Fruit fly (Drosophila melanogaster) whole organism, embryonic: ENCODE results near the gene CG9360.

Source experiments
- CG11560 ChIP-seq: fragments of 200-800 bp; sonication (Bioruptor generic); IDR thresholded peaks from 3 replicates; pipeline ENCODE4 v1.3.6; 2022; ENCODE audit warnings: missing biosample characterization, missing genetic modification characterization
- CG11696 ChIP-seq: fragments of 200-800 bp; sonication (Bioruptor generic); IDR thresholded peaks from 2 replicates; pipeline ENCODE4 v1.3.6; 2022; ENCODE audit warnings: missing biosample characterization, missing genetic modification characterization
- CG12391 ChIP-seq: fragments of 200-800 bp; sonication (Bioruptor generic); optimal IDR thresholded peaks from 3 replicates; lab custom pipeline; 2018; ENCODE audit warnings: missing biosample characterization, mild to moderate bottlenecking, missing genetic modification characterization, moderate library complexity
- CG13424 ChIP-seq: fragments of 200-800 bp; sonication (Bioruptor generic); optimal IDR thresholded peaks from 2 replicates; lab custom pipeline; 2019; ENCODE audit warnings: missing biosample characterization, mild to moderate bottlenecking, missing genetic modification characterization, moderate library complexity
- CG13894 ChIP-seq: fragments of 200-800 bp; sonication (Bioruptor generic); optimal IDR thresholded peaks from 3 replicates; lab custom pipeline; 2018; ENCODE audit warnings: missing biosample characterization, mild to moderate bottlenecking, missing genetic modification characterization, moderate library complexity
- CG14710 ChIP-seq: fragments of 200-800 bp; sonication (Bioruptor generic); optimal IDR thresholded peaks from 3 replicates; lab custom pipeline; 2019; ENCODE audit warnings: missing biosample characterization, mild to moderate bottlenecking, missing genetic modification characterization, moderate library complexity
- CG14860 ChIP-seq: fragments of 200-800 bp; sonication (Bioruptor generic); IDR thresholded peaks from 3 replicates; pipeline ENCODE4 v1.3.6; 2022; ENCODE audit warnings: missing biosample characterization, missing genetic modification characterization; ENCODE audit not compliant: partially characterized antibody
- CG1603 ChIP-seq: fragments of 200-800 bp; sonication (Bioruptor generic); optimal IDR thresholded peaks from 2 replicates; lab custom pipeline; 2019; ENCODE audit warnings: missing biosample characterization, mild to moderate bottlenecking, missing genetic modification characterization, moderate library complexity
- CG17912 ChIP-seq: fragments of 200-800 bp; sonication (Bioruptor generic); optimal IDR thresholded peaks from 2 replicates; lab custom pipeline; 2018; ENCODE audit warnings: missing biosample characterization, mild to moderate bottlenecking, missing genetic modification characterization
- CG32772 ChIP-seq: fragments of 200-800 bp; sonication (Bioruptor generic); IDR thresholded peaks from 2 replicates; pipeline ENCODE4 v1.3.6; 2022; ENCODE audit warnings: missing biosample characterization, missing genetic modification characterization
- CG4360 ChIP-seq: fragments of 200-800 bp; sonication (Bioruptor generic); IDR thresholded peaks from 2 replicates; pipeline ENCODE4 v1.3.6; 2022; ENCODE audit warnings: missing biosample characterization, missing genetic modification characterization
- CG4617 ChIP-seq: fragments of 200-800 bp; sonication (Bioruptor generic); optimal IDR thresholded peaks from 3 replicates; lab custom pipeline; 2016; ENCODE audit warnings: missing biosample characterization, missing genetic modification characterization, borderline replicate concordance
- CG7556 ChIP-seq: fragments of 200-800 bp; sonication (Bioruptor generic); optimal IDR thresholded peaks from 2 replicates; lab custom pipeline; 2017; ENCODE audit warnings: missing biosample characterization, mild to moderate bottlenecking, missing genetic modification characterization
- CG8359 ChIP-seq: fragments of 200-800 bp; sonication (Bioruptor generic); optimal IDR thresholded peaks from 2 replicates; lab custom pipeline; 2017; ENCODE audit warnings: missing biosample characterization, mild to moderate bottlenecking, missing genetic modification characterization, borderline replicate concordance
- CG9437 ChIP-seq: fragments of 200-800 bp; sonication (Bioruptor generic); optimal IDR thresholded peaks from 2 replicates; lab custom pipeline; 2018; ENCODE audit warnings: missing biosample characterization, mild to moderate bottlenecking, missing genetic modification characterization
- CG9727 ChIP-seq: fragments of 200-800 bp; sonication (Bioruptor generic); optimal IDR thresholded peaks from 3 replicates; lab custom pipeline; 2017; ENCODE audit warnings: missing biosample characterization, mild to moderate bottlenecking, missing genetic modification characterization
- CG9817 ChIP-seq: fragments of 200-800 bp; sonication (Bioruptor generic); optimal IDR thresholded peaks from 2 replicates; lab custom pipeline; 2018; ENCODE audit warnings: missing biosample characterization, mild to moderate bottlenecking, missing genetic modification characterization, moderate library complexity
- Dfd ChIP-seq, 2 experiments: fragments of >200 bp; optimal IDR thresholded peaks; 2 replicates each; lab custom pipeline; 2017; ENCODE audit warnings: missing biosample characterization in 2 of 2, missing genetic modification characterization in 2 of 2
- Ets65A ChIP-seq: fragments of 200-800 bp; sonication (Bioruptor generic); peaks from one replicate; lab custom pipeline; 2016; ENCODE audit warnings: missing biosample characterization, missing genetic modification characterization
- Fer3 ChIP-seq: fragments of 200-800 bp; sonication (Bioruptor generic); optimal IDR thresholded peaks from 2 replicates; lab custom pipeline; 2018; ENCODE audit warnings: missing biosample characterization, mild to moderate bottlenecking, missing genetic modification characterization, moderate library complexity
- MBD-R2 ChIP-seq: fragments of 200-800 bp; sonication (Bioruptor generic); IDR thresholded peaks from 2 replicates; pipeline ENCODE4 v1.3.6; 2022; ENCODE audit warnings: missing biosample characterization, missing genetic modification characterization
- Sin3A ChIP-seq: fragments of >200 bp; optimal IDR thresholded peaks from 2 replicates; lab custom pipeline; 2018
- Six4 ChIP-seq: fragments of 200-800 bp; sonication (Bioruptor generic); optimal IDR thresholded peaks from 2 replicates; lab custom pipeline; 2016; ENCODE audit warnings: missing biosample characterization, missing genetic modification characterization
- Sox102F ChIP-seq: fragments of 200-800 bp; sonication (Bioruptor generic); optimal IDR thresholded peaks from 2 replicates; lab custom pipeline; 2018; ENCODE audit warnings: missing biosample characterization, mild to moderate bottlenecking, missing genetic modification characterization, moderate library complexity
- Sry-β ChIP-seq: fragments of 200-800 bp; sonication (Bioruptor generic); optimal IDR thresholded peaks from 2 replicates; lab custom pipeline; 2018; ENCODE audit warnings: missing biosample characterization, mild to moderate bottlenecking, missing genetic modification characterization, moderate library complexity
- Sry-δ ChIP-seq: fragments of 200-800 bp; sonication (Bioruptor generic); optimal IDR thresholded peaks from 2 replicates; lab custom pipeline; 2016; ENCODE audit warnings: missing biosample characterization, missing genetic modification characterization
- Xbp1 ChIP-seq: fragments of 200-800 bp; sonication (Bioruptor generic); optimal IDR thresholded peaks from 3 replicates; lab custom pipeline; 2016; ENCODE audit warnings: missing biosample characterization, mild to moderate bottlenecking, missing genetic modification characterization
- ac ChIP-seq: fragments of 200-800 bp; sonication (Bioruptor generic); optimal IDR thresholded peaks from 3 replicates; lab custom pipeline; 2017; ENCODE audit warnings: missing biosample characterization, mild to moderate bottlenecking, missing genetic modification characterization
- amos ChIP-seq: fragments of 200-800 bp; sonication (Bioruptor generic); IDR thresholded peaks from 2 replicates; pipeline ENCODE4 v1.3.6; 2022; ENCODE audit warnings: missing biosample characterization, missing genetic modification characterization; ENCODE audit not compliant: partially characterized antibody
- bbx ChIP-seq: fragments of 200-800 bp; sonication (Bioruptor generic); IDR thresholded peaks from 2 replicates; pipeline ENCODE4 v1.3.6; 2022; ENCODE audit warnings: missing biosample characterization, missing genetic modification characterization; ENCODE audit not compliant: partially characterized antibody
- bigmax ChIP-seq: fragments of 200-800 bp; sonication (Bioruptor generic); optimal IDR thresholded peaks from 2 replicates; lab custom pipeline; 2018; ENCODE audit warnings: missing biosample characterization, mild to moderate bottlenecking, missing genetic modification characterization
- eyg ChIP-seq: fragments of 200-800 bp; sonication (Bioruptor generic); optimal IDR thresholded peaks from 3 replicates; lab custom pipeline; 2016; ENCODE audit warnings: missing biosample characterization, missing genetic modification characterization
- hb ChIP-seq: fragments of 200-800 bp; sonication (Bioruptor generic); IDR thresholded peaks from 3 replicates; pipeline ENCODE4 v1.3.6; 2022; ENCODE audit warnings: missing biosample characterization, missing genetic modification characterization; ENCODE audit not compliant: partially characterized antibody
- hkb ChIP-seq, 2 experiments: fragments of 200-800 bp in 1 of 2; fragments of >200 bp in 1 of 2; sonication (Bioruptor generic) in 1 of 2; IDR thresholded peaks in 1 of 2; optimal IDR thresholded peaks in 1 of 2; 2 replicates each; pipeline versions ENCODE4 v1.3.6 to Lab custom; 2017 to 2022; ENCODE audit warnings: missing biosample characterization in 1 of 2, missing genetic modification characterization in 1 of 2
- knrl ChIP-seq: fragments of 200-800 bp; sonication (Bioruptor generic); IDR thresholded peaks from 3 replicates; pipeline ENCODE4 v1.3.6; 2022; ENCODE audit warnings: missing biosample characterization, missing genetic modification characterization; ENCODE audit not compliant: partially characterized antibody
- luna ChIP-seq: fragments of 200-800 bp; sonication (Bioruptor generic); optimal IDR thresholded peaks from 2 replicates; lab custom pipeline; 2016; ENCODE audit warnings: missing biosample characterization, missing genetic modification characterization
- pan ChIP-seq, 4 experiments: fragments of >200 bp in 3 of 4; fragments of 200-800 bp in 1 of 4; sonication (Bioruptor generic) in 1 of 4; optimal IDR thresholded peaks in 3 of 4; IDR thresholded peaks in 1 of 4; 2 replicates each; pipeline versions ENCODE4 v1.3.6 to Lab custom; 2017 to 2022; ENCODE audit warnings: missing biosample characterization in 2 of 4, missing genetic modification characterization in 2 of 4, mixed read lengths in 1 of 4
- phol ChIP-seq: fragments of 200-800 bp; sonication (Bioruptor generic); optimal IDR thresholded peaks from 3 replicates; lab custom pipeline; 2018; ENCODE audit warnings: missing biosample characterization, mild to moderate bottlenecking, missing genetic modification characterization, moderate library complexity
- pnt ChIP-seq: fragments of 200-800 bp; sonication (Bioruptor generic); optimal IDR thresholded peaks from 3 replicates; lab custom pipeline; 2016; ENCODE audit warnings: missing biosample characterization, missing genetic modification characterization
- psq ChIP-seq: fragments of 200-800 bp; sonication (Bioruptor generic); optimal IDR thresholded peaks from 2 replicates; lab custom pipeline; 2017; ENCODE audit warnings: missing biosample characterization, missing genetic modification characterization
- ro ChIP-seq: fragments of 200-800 bp; sonication (Bioruptor generic); IDR thresholded peaks from 2 replicates; pipeline ENCODE4 v1.3.6; 2022; ENCODE audit warnings: missing biosample characterization, missing genetic modification characterization
- sd ChIP-seq: fragments of 200-800 bp; sonication (Bioruptor generic); optimal IDR thresholded peaks from 3 replicates; lab custom pipeline; 2018; ENCODE audit warnings: missing biosample characterization, mild to moderate bottlenecking, missing genetic modification characterization, moderate library complexity
- ssp ChIP-seq: fragments of 200-800 bp; sonication (Bioruptor generic); IDR thresholded peaks from 2 replicates; pipeline ENCODE4 v1.3.6; 2022; ENCODE audit warnings: missing biosample characterization, missing genetic modification characterization
- unpg ChIP-seq: fragments of 200-800 bp; sonication (Bioruptor generic); optimal IDR thresholded peaks from 3 replicates; lab custom pipeline; 2018; ENCODE audit warnings: missing biosample characterization, mild to moderate bottlenecking, missing genetic modification characterization, moderate library complexity
- zfh2 ChIP-seq: fragments of 200-800 bp; sonication (Bioruptor generic); optimal IDR thresholded peaks from 2 replicates; lab custom pipeline; 2016; ENCODE audit warnings: missing biosample characterization, missing genetic modification characterization

CG9360 gene

dm6 chrX:11716731-11717326 lies 47.6 kb downstream of the CG9360 start, which contains the start of gene prtp (continued):
- peak; percentile 51 for TF ChIP-seq MBD-R2 (GFP tag; lab: Robert Waterston, UW)
- peak; percentile 16 for TF ChIP-seq unpg (GFP tag; lab: Kevin White, UChicago)
- peak; percentile 15 for TF ChIP-seq CG13424 (tag; lab: Kevin White, UChicago)
- peak; percentile 27 for TF ChIP-seq phol (tag; lab: Kevin White, UChicago)
- no peak for TF ChIP-seq pan (optimal IDR thresholded peaks at IDR 0.05; lab: Kevin White, UChicago)
- TF ChIP-seq pan (GFP tag; optimal IDR thresholded peaks at IDR 0.05 in 1 of 2, IDR thresholded peaks at IDR 0.05 in 1 of 2): peak in 1 of 2 experiments; percentile 33
- TF ChIP-seq knrl: peak; percentile 58; the same call in 2 of the 3 replicates
- TF ChIP-seq ssp: 0 out of 2 replicates have a peak, but pooled peaks have one; percentile 19
- no peak; the same call in 2 of the 3 replicates for TF ChIP-seq CG14860 (GFP tag; lab: Robert Waterston, UW)
- TF ChIP-seq Sry-δ (GFP tag; lab: Kevin White, UChicago): peak; percentile 57
- TF ChIP-seq CG4617: no peak
- TF ChIP-seq bbx (GFP tag; lab: Robert Waterston, UW): peak; percentile 32; the same call in 1 of the 2 replicates
- peak; percentile 30 for TF ChIP-seq Fer3 (tag; lab: Kevin White, UChicago)
- TF ChIP-seq hkb (optimal IDR thresholded peaks at IDR 0.05; lab: Kevin White, UChicago): no peak
- TF ChIP-seq hkb (GFP tag; IDR thresholded peaks at IDR 0.05; lab: Robert Waterston, UW): peak; percentile 50; the same call in 1 of the 2 replicates
- TF ChIP-seq CG12391: peak; percentile 71
- TF ChIP-seq Six4: peak; percentile 10
- TF ChIP-seq CG14710: peak; percentile 71
- peak; percentile 21; the same call in 1 of the 2 replicates for TF ChIP-seq amos (GFP tag; lab: Robert Waterston, UW)
- TF ChIP-seq Ets65A: no peak
- TF ChIP-seq CG13894: no peak

- peak; percentile 89 for TF ChIP-seq CG7556 (GFP tag; lab: Kevin White, UChicago)
- TF ChIP-seq ac (GFP tag; lab: Kevin White, UChicago): peak; percentile 80
- peak; percentile 79 for TF ChIP-seq eyg (GFP tag; lab: Kevin White, UChicago)
- TF ChIP-seq luna: peak; percentile 25
- TF ChIP-seq CG11696 (GFP tag; lab: Robert Waterston, UW): no peak
- peak; percentile 83 for TF ChIP-seq zfh2
- peak; percentile 88 for TF ChIP-seq Xbp1 (GFP tag; lab: Kevin White, UChicago)
- TF ChIP-seq CG14710: peak; percentile 85
- TF ChIP-seq CG1603 (tag; lab: Kevin White, UChicago): peak; percentile 86
- peak; percentile 34; the same call in 1 of the 2 replicates for TF ChIP-seq CG4360 (GFP tag; lab: Robert Waterston, UW)
- TF ChIP-seq ro (GFP tag; lab: Robert Waterston, UW): peak; percentile 78
- peak; percentile 41 for TF ChIP-seq Sry-δ (GFP tag; lab: Kevin White, UChicago)
- TF ChIP-seq CG9437 (GFP tag; lab: Kevin White, UChicago): peak; percentile 82
- peak; percentile 48; the same call in 2 of the 3 replicates for TF ChIP-seq CG14860 (GFP tag; lab: Robert Waterston, UW)
- peak; percentile 81 for TF ChIP-seq CG32772 (GFP tag; lab: Robert Waterston, UW)
- TF ChIP-seq CG9727 (GFP tag; lab: Kevin White, UChicago): peak; percentile 91
- TF ChIP-seq Sox102F (GFP tag; lab: Kevin White, UChicago): peak; percentile 87
- peak; percentile 54; the same call in 1 of the 3 replicates for TF ChIP-seq hb (GFP tag; lab: Robert Waterston, UW)
- peak; percentile 69 for TF ChIP-seq CG8359 (GFP tag; lab: Kevin White, UChicago)
- TF ChIP-seq bigmax (GFP tag; lab: Kevin White, UChicago): no peak
- TF ChIP-seq Dfd (GFP tag; optimal IDR thresholded peaks at IDR 0.05; lab: Kevin White, UChicago): no peak
- TF ChIP-seq pnt (GFP tag; lab: Kevin White, UChicago): peak; percentile 85
- peak; percentile 39 for TF ChIP-seq CG17912 (GFP tag; lab: Kevin White, UChicago)
- TF ChIP-seq Sry-β (GFP tag; lab: Kevin White, UChicago): no peak
- peak; percentile 90 for TF ChIP-seq psq (GFP tag; lab: Kevin White, UChicago)
- TF ChIP-seq CG11560 (tag; lab: Robert Waterston, UW): peak; percentile 75
- TF ChIP-seq CG9817 (tag; lab: Kevin White, UChicago): peak; percentile 83
- peak; percentile 74 for TF ChIP-seq sd (tag; lab: Kevin White, UChicago)
- TF ChIP-seq Sin3A (lab: Kevin White, UChicago): no peak
These were observed 48.3 kb downstream of the CG9360 start for dm6 chrX:11715937-11716730.
